Fruit fly (Drosophila melanogaster) whole organism, embryonic: ENCODE data around the gene Cpr30F.

Experiments used
- Ada2b ChIP-seq: fragments of 200-800 bp; sonication (Bioruptor generic); IDR thresholded peaks from 2 replicates; pipeline ENCODE4 v1.3.6; 2022; ENCODE audit warnings: missing biosample characterization, missing genetic modification characterization
- Asciz ChIP-seq: fragments of 200-800 bp; sonication (Bioruptor generic); optimal IDR thresholded peaks from 2 replicates; lab custom pipeline; 2017; ENCODE audit warnings: missing biosample characterization, mild to moderate bottlenecking, missing genetic modification characterization, missing genetic modification reagents
- Atf-2 ChIP-seq: fragments of 200-800 bp; sonication (Bioruptor generic); optimal IDR thresholded peaks from 2 replicates; lab custom pipeline; 2016; ENCODE audit warnings: missing biosample characterization, missing genetic modification characterization
- B-H2 ChIP-seq: fragments of 200-800 bp; sonication (Bioruptor generic); optimal IDR thresholded peaks from 2 replicates; lab custom pipeline; 2018; ENCODE audit warnings: missing biosample characterization, mild to moderate bottlenecking, missing genetic modification characterization
- CG11398 ChIP-seq: fragments of 200-800 bp; sonication (Bioruptor generic); optimal IDR thresholded peaks from 2 replicates; lab custom pipeline; 2016; ENCODE audit warnings: missing biosample characterization, missing genetic modification characterization
- CG12299 ChIP-seq: fragments of 200-800 bp; sonication (Bioruptor generic); optimal IDR thresholded peaks from 2 replicates; lab custom pipeline; 2018; ENCODE audit warnings: missing biosample characterization, mild to moderate bottlenecking, missing genetic modification characterization
- CG12391 ChIP-seq: fragments of 200-800 bp; sonication (Bioruptor generic); optimal IDR thresholded peaks from 3 replicates; lab custom pipeline; 2018; ENCODE audit warnings: missing biosample characterization, mild to moderate bottlenecking, missing genetic modification characterization, moderate library complexity
- CG14014 ChIP-seq: fragments of 200-800 bp; sonication (Bioruptor generic); IDR thresholded peaks from 2 replicates; pipeline ENCODE4 v1.3.6; 2022; ENCODE audit warnings: missing biosample characterization, missing genetic modification characterization
- CG14710 ChIP-seq: fragments of 200-800 bp; sonication (Bioruptor generic); optimal IDR thresholded peaks from 3 replicates; lab custom pipeline; 2019; ENCODE audit warnings: missing biosample characterization, mild to moderate bottlenecking, missing genetic modification characterization, moderate library complexity
- CG17385 ChIP-seq: fragments of 200-800 bp; sonication (Bioruptor generic); optimal IDR thresholded peaks from 3 replicates; lab custom pipeline; 2018; ENCODE audit warnings: missing biosample characterization, mild to moderate bottlenecking, missing genetic modification characterization
- CG18599 ChIP-seq: fragments of 200-800 bp; sonication (Bioruptor generic); optimal IDR thresholded peaks from 3 replicates; lab custom pipeline; 2017; ENCODE audit warnings: missing biosample characterization, missing genetic modification characterization, mild to moderate bottlenecking, moderate library complexity, missing genetic modification reagents
- CG18619 ChIP-seq: fragments of 200-800 bp; sonication (Bioruptor generic); optimal IDR thresholded peaks from 3 replicates; lab custom pipeline; 2017; ENCODE audit warnings: missing biosample characterization, mild to moderate bottlenecking, missing genetic modification characterization
- CG2129 ChIP-seq: fragments of 200-800 bp; sonication (Bioruptor generic); IDR thresholded peaks from 2 replicates; pipeline ENCODE4 v1.3.6; 2022; ENCODE audit warnings: missing biosample characterization, missing genetic modification characterization; ENCODE audit not compliant: partially characterized antibody
- CG31365 ChIP-seq: fragments of 200-800 bp; sonication (Bioruptor generic); optimal IDR thresholded peaks from 2 replicates; lab custom pipeline; 2018; ENCODE audit warnings: missing biosample characterization, mild to moderate bottlenecking, missing genetic modification characterization
- CG31388 ChIP-seq: fragments of 200-800 bp; sonication (Bioruptor generic); optimal IDR thresholded peaks from 2 replicates; lab custom pipeline; 2016; ENCODE audit warnings: missing biosample characterization, missing genetic modification characterization
- CG3163 ChIP-seq: fragments of 200-800 bp; sonication (Bioruptor generic); optimal IDR thresholded peaks from 3 replicates; lab custom pipeline; 2016; ENCODE audit warnings: missing biosample characterization, missing genetic modification characterization
- CG32772 ChIP-seq: fragments of 200-800 bp; sonication (Bioruptor generic); IDR thresholded peaks from 2 replicates; pipeline ENCODE4 v1.3.6; 2022; ENCODE audit warnings: missing biosample characterization, missing genetic modification characterization
- CG34376 ChIP-seq: fragments of 200-800 bp; sonication (Bioruptor generic); optimal IDR thresholded peaks from 2 replicates; lab custom pipeline; 2018; ENCODE audit warnings: missing biosample characterization, mild to moderate bottlenecking, missing genetic modification characterization
- CG4617 ChIP-seq: fragments of 200-800 bp; sonication (Bioruptor generic); optimal IDR thresholded peaks from 3 replicates; lab custom pipeline; 2016; ENCODE audit warnings: missing biosample characterization, missing genetic modification characterization, borderline replicate concordance
- CG5180 ChIP-seq: fragments of 200-800 bp; sonication (Bioruptor generic); optimal IDR thresholded peaks from 3 replicates; lab custom pipeline; 2017; ENCODE audit warnings: missing biosample characterization, missing genetic modification characterization, mild to moderate bottlenecking, moderate library complexity, missing genetic modification reagents
- CG5245 ChIP-seq: fragments of 200-800 bp; sonication (Bioruptor generic); optimal IDR thresholded peaks from 3 replicates; lab custom pipeline; 2016; ENCODE audit warnings: missing biosample characterization, missing genetic modification characterization
- CG6813 ChIP-seq: fragments of 200-800 bp; sonication (Bioruptor generic); optimal IDR thresholded peaks from 2 replicates; lab custom pipeline; 2017; ENCODE audit warnings: missing biosample characterization, missing genetic modification characterization, mild to moderate bottlenecking, moderate library complexity, missing genetic modification reagents
- CG7357 ChIP-seq: fragments of 200-800 bp; sonication (Bioruptor generic); IDR thresholded peaks from 3 replicates; pipeline ENCODE4 v1.3.6; 2022; ENCODE audit warnings: missing biosample characterization, missing genetic modification characterization
- CG7556 ChIP-seq: fragments of 200-800 bp; sonication (Bioruptor generic); optimal IDR thresholded peaks from 2 replicates; lab custom pipeline; 2017; ENCODE audit warnings: missing biosample characterization, mild to moderate bottlenecking, missing genetic modification characterization
- CG8765 ChIP-seq: fragments of 200-800 bp; sonication (Bioruptor generic); IDR thresholded peaks from 2 replicates; pipeline ENCODE4 v1.3.6; 2022; ENCODE audit warnings: missing biosample characterization, missing genetic modification characterization
- CHES-1-like ChIP-seq: fragments of 200-800 bp; sonication (Bioruptor generic); optimal IDR thresholded peaks from 2 replicates; lab custom pipeline; 2016; ENCODE audit warnings: missing biosample characterization, missing genetic modification characterization
- D ChIP-seq, 2 experiments: fragments of 200-800 bp in 1 of 2; fragments of >200 bp in 1 of 2; sonication (Bioruptor generic) in 1 of 2; optimal IDR thresholded peaks; 2 replicates in 1 of 2; 3 replicates in 1 of 2; lab custom pipeline; 2017; ENCODE audit warnings: mild to moderate bottlenecking in 1 of 2, missing biosample characterization in 1 of 2, missing genetic modification characterization in 1 of 2, missing genetic modification reagents in 1 of 2
- Dip3 ChIP-seq: fragments of 200-800 bp; sonication (Bioruptor generic); optimal IDR thresholded peaks from 3 replicates; lab custom pipeline; 2016; ENCODE audit warnings: missing biosample characterization, missing genetic modification characterization
- Gsc ChIP-seq: fragments of 200-800 bp; sonication (Bioruptor generic); IDR thresholded peaks from 2 replicates; pipeline ENCODE4 v1.3.6; 2022; ENCODE audit warnings: missing biosample characterization, missing genetic modification characterization
- H15 ChIP-seq: fragments of 200-800 bp; sonication (Bioruptor generic); IDR thresholded peaks from 3 replicates; pipeline ENCODE4 v1.3.6; 2022; ENCODE audit warnings: missing biosample characterization, missing genetic modification characterization
- Kr ChIP-seq: fragments of 200-800 bp; sonication (Bioruptor generic); optimal IDR thresholded peaks from 2 replicates; lab custom pipeline; 2017; ENCODE audit warnings: missing biosample characterization, mild to moderate bottlenecking, missing genetic modification characterization
- Med ChIP-seq: fragments of 200-800 bp; sonication (Bioruptor generic); peaks from one replicate; lab custom pipeline; 2016; ENCODE audit warnings: missing biosample characterization, missing genetic modification characterization, mild to moderate bottlenecking, inconsistent platforms, moderate library complexity
- NfI ChIP-seq: fragments of 200-800 bp; sonication (Bioruptor generic); optimal IDR thresholded peaks from 3 replicates; lab custom pipeline; 2018; ENCODE audit warnings: missing biosample characterization, mild to moderate bottlenecking, missing genetic modification characterization, moderate library complexity
- Sox100B ChIP-seq: fragments of 200-800 bp; sonication (Bioruptor generic); optimal IDR thresholded peaks from 3 replicates; lab custom pipeline; 2018; ENCODE audit warnings: missing biosample characterization, mild to moderate bottlenecking, missing genetic modification characterization
- ac ChIP-seq: fragments of 200-800 bp; sonication (Bioruptor generic); optimal IDR thresholded peaks from 3 replicates; lab custom pipeline; 2017; ENCODE audit warnings: missing biosample characterization, mild to moderate bottlenecking, missing genetic modification characterization
- ato ChIP-seq: fragments of 200-800 bp; sonication (Bioruptor generic); IDR thresholded peaks from 2 replicates; pipeline ENCODE4 v1.3.6; 2022; ENCODE audit warnings: missing biosample characterization, missing genetic modification characterization; ENCODE audit not compliant: partially characterized antibody
- bab2 ChIP-seq: fragments of 200-800 bp; sonication (Bioruptor generic); optimal IDR thresholded peaks from 2 replicates; lab custom pipeline; 2016; ENCODE audit warnings: missing biosample characterization, missing genetic modification characterization
- dmrt99B ChIP-seq: fragments of 200-800 bp; sonication (Bioruptor generic); optimal IDR thresholded peaks from 2 replicates; lab custom pipeline; 2018; ENCODE audit warnings: missing biosample characterization, mild to moderate bottlenecking, missing genetic modification characterization, moderate library complexity
- fd3F ChIP-seq: fragments of 200-800 bp; sonication (Bioruptor generic); optimal IDR thresholded peaks from 2 replicates; lab custom pipeline; 2018; ENCODE audit warnings: missing biosample characterization, mild to moderate bottlenecking, missing genetic modification characterization, moderate library complexity
- gro ChIP-seq: fragments of 200-800 bp; sonication (Bioruptor generic); optimal IDR thresholded peaks from 2 replicates; lab custom pipeline; 2016; ENCODE audit warnings: missing biosample characterization, missing genetic modification characterization
- gsb ChIP-seq: fragments of 200-800 bp; sonication (Bioruptor generic); IDR thresholded peaks from 2 replicates; pipeline ENCODE4 v1.3.6; 2022; ENCODE audit warnings: missing biosample characterization, missing genetic modification characterization
- hth ChIP-seq: fragments of >200 bp; optimal IDR thresholded peaks from 2 replicates; lab custom pipeline; 2017; ENCODE audit warnings: inconsistent platforms
- insv ChIP-seq, 2 experiments: fragments of 200-800 bp; sonication (Bioruptor generic); optimal IDR thresholded peaks; 3 replicates each; lab custom pipeline; 2016 to 2018; ENCODE audit warnings: missing biosample characterization in 2 of 2, missing genetic modification characterization in 2 of 2
- kah ChIP-seq: fragments of 200-800 bp; sonication (Bioruptor generic); optimal IDR thresholded peaks from 2 replicates; lab custom pipeline; 2018; ENCODE audit warnings: missing biosample characterization, mild to moderate bottlenecking, missing genetic modification characterization
- lilli ChIP-seq: fragments of 200-800 bp; sonication (Bioruptor generic); optimal IDR thresholded peaks from 3 replicates; lab custom pipeline; 2016; ENCODE audit warnings: missing biosample characterization, missing genetic modification characterization
- lov ChIP-seq, 2 experiments: fragments of 200-800 bp in 1 of 2; fragments of >200 bp in 1 of 2; sonication (Bioruptor generic) in 1 of 2; IDR thresholded peaks in 1 of 2; optimal IDR thresholded peaks in 1 of 2; 2 replicates in 1 of 2; 3 replicates in 1 of 2; pipeline versions ENCODE4 v1.3.6 to Lab custom; 2017 to 2022; ENCODE audit warnings: missing biosample characterization in 1 of 2, missing genetic modification characterization in 1 of 2
- maf-S ChIP-seq: fragments of 200-800 bp; sonication (Bioruptor generic); optimal IDR thresholded peaks from 2 replicates; lab custom pipeline; 2016; ENCODE audit warnings: missing biosample characterization, missing genetic modification characterization
- prd ChIP-seq, 3 experiments: fragments of >200 bp in 2 of 3; fragments of 200-800 bp in 1 of 3; sonication (Bioruptor generic) in 1 of 3; optimal IDR thresholded peaks in 2 of 3; IDR thresholded peaks in 1 of 3; 2 replicates in 2 of 3; 3 replicates in 1 of 3; pipeline versions ENCODE4 v1.3.6 to Lab custom; 2017 to 2022; ENCODE audit warnings: missing biosample characterization in 1 of 3, missing genetic modification characterization in 1 of 3
- scrt ChIP-seq: fragments of 200-800 bp; sonication (Bioruptor generic); optimal IDR thresholded peaks from 2 replicates; lab custom pipeline; 2018; ENCODE audit warnings: missing biosample characterization, mild to moderate bottlenecking, missing genetic modification characterization, moderate library complexity
- wek ChIP-seq: fragments of 200-800 bp; sonication (Bioruptor generic); optimal IDR thresholded peaks from 3 replicates; lab custom pipeline; 2018; ENCODE audit warnings: missing biosample characterization, mild to moderate bottlenecking, missing genetic modification characterization, moderate library complexity

Cpr30F gene

dm6 chr2L:9890576-9890975, 42.4 kb downstream of the Cpr30F start, which contains the start of the genes CG34183 and CG4537 (continued):
- TF ChIP-seq maf-S (GFP tag; lab: Kevin White, UChicago) (no peak), CG32772 (GFP tag; lab: Robert Waterston, UW) (no peak), Atf-2 (GFP tag; lab: Kevin White, UChicago) (no peak), CG14710 (tag; lab: Kevin White, UChicago) (peak; percentile 35), Asciz (GFP tag; lab: Kevin White, UChicago) (no peak), CG11398 (GFP tag; lab: Kevin White, UChicago) (no peak), CG18619 (GFP tag; lab: Kevin White, UChicago) (no peak), Gsc (GFP tag; lab: Robert Waterston, UW) (no peak), dmrt99B (no peak), CG7357 (GFP tag; lab: Robert Waterston, UW) (no peak), CG8765 (GFP tag; lab: Robert Waterston, UW) (no peak), scrt (GFP tag; lab: Kevin White, UChicago) (no peak), CG12299 (no peak), CHES-1-like (GFP tag; lab: Kevin White, UChicago) (peak; percentile 57), ato (GFP tag; lab: Robert Waterston, UW) (peak; percentile 73), CG17385 (GFP tag; lab: Kevin White, UChicago) (no peak), CG14014 (GFP tag; lab: Robert Waterston, UW) (no peak), lilli (no peak), B-H2 (GFP tag; lab: Kevin White, UChicago) (no peak), insv (GFP tag; optimal IDR thresholded peaks at IDR 0.05; lab: Kevin White, UChicago) (no peak), Ada2b (GFP tag; lab: Robert Waterston, UW) (no peak), CG3163 (GFP tag; lab: Kevin White, UChicago) (no peak), CG5180 (GFP tag; lab: Kevin White, UChicago) (no peak), CG4617 (GFP tag; lab: Kevin White, UChicago) (peak; percentile 36), CG2129 (GFP tag; lab: Robert Waterston, UW) (peak; percentile 62), gsb (no peak), bab2 (GFP tag; lab: Kevin White, UChicago) (no peak), CG31388 (GFP tag; lab: Kevin White, UChicago) (no peak), Med (GFP tag; lab: Kevin White, UChicago) (no peak), lov (optimal IDR thresholded peaks at IDR 0.05; lab: Kevin White, UChicago) (no peak), lov (GFP tag; IDR thresholded peaks at IDR 0.05; lab: Robert Waterston, UW) (no peak), CG34376 (peak; percentile 6), CG7556 (no peak), kah (no peak), H15 (no peak), wek (no peak), Sox100B (GFP tag; lab: Kevin White, UChicago) (no peak), CG18599 (GFP tag; lab: Kevin White, UChicago) (no peak), CG31365 (no peak), fd3F (GFP tag; lab: Kevin White, UChicago) (no peak), CG12391 (tag; lab: Kevin White, UChicago) (no peak), CG5245 (no peak), CG6813 (GFP tag; lab: Kevin White, UChicago) (no peak), ac (GFP tag; lab: Kevin White, UChicago) (no peak), NfI (GFP tag; lab: Kevin White, UChicago) (no peak), gro (no peak), D (optimal IDR thresholded peaks at IDR 0.05; lab: Kevin White, UChicago) (no peak), D (GFP tag; optimal IDR thresholded peaks at IDR 0.05; lab: Kevin White, UChicago) (no peak), Kr (GFP tag; lab: Kevin White, UChicago) (no peak), hth (no peak), Dip3 (GFP tag; lab: Kevin White, UChicago) (no peak), prd (optimal IDR thresholded peaks at IDR 0.05; lab: Kevin White, UChicago) (no peak), prd (GFP tag; IDR thresholded peaks at IDR 0.05; lab: Robert Waterston, UW) (no peak)
